Fruit fly (Drosophila melanogaster): Measurements from ENCODE around the gene CG4238.
A peak's percentile ranks its signal among the peaks of the same experiment; 100 is the strongest.

CG4238 gene

DNA sequence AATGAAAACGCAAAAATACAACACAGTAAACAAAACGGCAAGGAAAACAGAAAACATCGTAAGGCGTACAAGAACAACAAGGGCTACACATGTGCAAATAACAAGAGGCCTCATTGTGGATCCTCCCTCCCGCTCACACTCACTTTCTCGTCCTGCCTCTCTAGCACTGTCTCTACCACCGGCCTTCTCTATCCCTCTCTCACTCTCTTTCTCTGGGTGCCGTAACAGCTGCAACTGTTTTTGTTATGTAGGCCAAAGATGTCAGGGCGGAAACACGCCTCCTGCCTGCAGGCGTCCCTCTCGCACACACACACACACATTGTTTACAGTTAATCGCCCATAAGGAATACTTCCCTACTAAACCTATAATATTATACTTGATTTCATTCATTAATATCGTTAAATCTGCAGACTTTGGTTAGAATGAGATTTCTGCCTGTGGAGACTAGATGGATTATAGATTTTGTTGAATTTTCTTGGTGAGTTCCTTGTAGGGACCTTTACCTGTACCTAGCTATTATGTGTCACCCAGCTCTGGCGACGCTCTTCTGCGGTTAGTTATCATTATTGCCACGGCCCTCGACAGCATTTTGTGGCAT lies 4.3 kb downstream of the CG4238 start (continued):
- TF ChIP-seq Atf-2 (GFP tag; optimal IDR thresholded peaks at IDR 0.05) (no peak), Doc3 (GFP tag; IDR thresholded peaks at IDR 0.05; ENCODE audit: partially characterized antibody) (no peak), CG7271 (tag; optimal IDR thresholded peaks at IDR 0.05) (peak; percentile 8), CG33557 (GFP tag; optimal IDR thresholded peaks at IDR 0.05) (no peak), Hr78 (GFP tag; optimal IDR thresholded peaks at IDR 0.05) (no peak), CG4730 (GFP tag; IDR thresholded peaks at IDR 0.05) (no peak), CG16813 (GFP tag; IDR thresholded peaks at IDR 0.05; ENCODE audit: partially characterized antibody) (no peak), CG9437 (GFP tag; optimal IDR thresholded peaks at IDR 0.05) (no peak), Oaz (GFP tag; IDR thresholded peaks at IDR 0.05) (no peak), NFAT (GFP tag; IDR thresholded peaks at IDR 0.05) (no peak), BtbVII (GFP tag; optimal IDR thresholded peaks at IDR 0.05) (no peak), HLH3B (GFP tag; IDR thresholded peaks at IDR 0.05) (no peak), Poxn (GFP tag; IDR thresholded peaks at IDR 0.05) (no peak), Drgx (GFP tag; IDR thresholded peaks at IDR 0.05) (no peak), CG31365 (tag; optimal IDR thresholded peaks at IDR 0.05) (no peak), psq (GFP tag; optimal IDR thresholded peaks at IDR 0.05) (no peak), CG15514 (GFP tag; optimal IDR thresholded peaks at IDR 0.05) (peak; percentile 4), CG13424 (tag; optimal IDR thresholded peaks at IDR 0.05) (no peak), Vsx1 (GFP tag; optimal IDR thresholded peaks at IDR 0.05) (no peak), usp (GFP tag; optimal IDR thresholded peaks at IDR 0.05) (no peak), CG15696 (tag; optimal IDR thresholded peaks at IDR 0.05) (no peak), slbo (GFP tag; IDR thresholded peaks at IDR 0.05) (no peak), CG13287 (GFP tag; IDR thresholded peaks at IDR 0.05; ENCODE audit: partially characterized antibody) (no peak), CG5953 (GFP tag; IDR thresholded peaks at IDR 0.05) (no peak), CG17359 (tag; optimal IDR thresholded peaks at IDR 0.05) (no peak), Ada2b (GFP tag; IDR thresholded peaks at IDR 0.05) (no peak), sens-2 (GFP tag; IDR thresholded peaks at IDR 0.05) (no peak), YL-1 (GFP tag; optimal IDR thresholded peaks at IDR 0.05) (no peak), fd102C (GFP tag; optimal IDR thresholded peaks at IDR 0.05) (peak; percentile 5), CG2712 (tag; optimal IDR thresholded peaks at IDR 0.05) (no peak), dpn (GFP tag; optimal IDR thresholded peaks at IDR 0.05) (no peak), CTCF (GFP tag; optimal IDR thresholded peaks at IDR 0.05) (no peak), p53 (GFP tag; optimal IDR thresholded peaks at IDR 0.05) (no peak), oc (tag; optimal IDR thresholded peaks at IDR 0.05) (no peak), Xrp1 (GFP tag; IDR thresholded peaks at IDR 0.05) (no peak), CG11696 (GFP tag; IDR thresholded peaks at IDR 0.05) (no peak), CG31441 (GFP tag; IDR thresholded peaks at IDR 0.05) (no peak), crc (GFP tag; optimal IDR thresholded peaks at IDR 0.05) (no peak), Taf1 (GFP tag; IDR thresholded peaks at IDR 0.05) (no peak), CG12219 (GFP tag; optimal IDR thresholded peaks at IDR 0.05) (no peak), CG34422 (GFP tag; IDR thresholded peaks at IDR 0.05) (no peak), dmrt99B (tag; optimal IDR thresholded peaks at IDR 0.05) (no peak), pan (optimal IDR thresholded peaks at IDR 0.05) (no peak), pan (GFP tag; optimal IDR thresholded peaks at IDR 0.05 in 1 of 2, IDR thresholded peaks at IDR 0.05 in 1 of 2) (no peak), yki (optimal IDR thresholded peaks at IDR 0.05) (no peak), CG2129 (GFP tag; IDR thresholded peaks at IDR 0.05; ENCODE audit: partially characterized antibody) (no peak), slp2 (GFP tag; optimal IDR thresholded peaks at IDR 0.05) (no peak), CG6254 (GFP tag; optimal IDR thresholded peaks at IDR 0.05) (no peak), CG15269 (tag; optimal IDR thresholded peaks at IDR 0.05) (no peak), zen (tag; optimal IDR thresholded peaks at IDR 0.05) (peak; percentile 63), nerfin-1 (tag; optimal IDR thresholded peaks at IDR 0.05) (no peak), CG9876 (GFP tag; optimal IDR thresholded peaks at IDR 0.05) (no peak)
